Worm (Caenorhabditis elegans) whole organism, L3 larva: ENCODE results near the gene npl-4.1.

ENCODE experiments used
- ZK546.5 ChIP-seq: sonication (generic microtip); optimal IDR thresholded peaks from 2 replicates; lab custom pipeline; 2017; ENCODE audit warnings: missing biosample characterization, missing genetic modification characterization
- ama-1 ChIP-seq: fragments of 150-350 bp; optimal IDR thresholded peaks from 2 replicates; lab custom pipeline; 2018
- ceh-16 ChIP-seq: sonication (generic microtip); optimal IDR thresholded peaks from 2 replicates; lab custom pipeline; 2017; ENCODE audit warnings: missing biosample characterization, missing genetic modification characterization
- ceh-82 ChIP-seq: fragments of 150-350 bp; optimal IDR thresholded peaks from 2 replicates; lab custom pipeline; 2014; ENCODE audit warnings: missing biosample characterization, missing genetic modification characterization
- ceh-9 ChIP-seq: sonication (generic microtip); optimal IDR thresholded peaks from 2 replicates; lab custom pipeline; 2018; ENCODE audit warnings: missing biosample characterization, missing genetic modification characterization
- egl-27 ChIP-seq: sonication (generic microtip); optimal IDR thresholded peaks from 4 replicates; lab custom pipeline; 2017; ENCODE audit warnings: missing biosample characterization, missing genetic modification reagents, missing genetic modification characterization
- egl-5 ChIP-seq: fragments of 150-350 bp; optimal IDR thresholded peaks from 2 replicates; lab custom pipeline; 2017; ENCODE audit warnings: missing biosample characterization, missing genetic modification reagents, missing genetic modification characterization, inconsistent platforms
- elt-3 ChIP-seq, 3 experiments: fragments of 150-350 bp in 1 of 3; sonication (generic microtip) in 2 of 3; optimal IDR thresholded peaks; 2 replicates in 2 of 3; 4 replicates in 1 of 3; lab custom pipeline; 2014 to 2017; ENCODE audit warnings: missing biosample characterization in 3 of 3, missing genetic modification characterization in 3 of 3
- fkh-10 ChIP-seq: sonication (generic microtip); optimal IDR thresholded peaks from 2 replicates; lab custom pipeline; 2017; ENCODE audit warnings: missing biosample characterization, missing genetic modification reagents, missing genetic modification characterization
- fkh-2 ChIP-seq: fragments of 150-350 bp; optimal IDR thresholded peaks from 2 replicates; lab custom pipeline; 2014; ENCODE audit warnings: missing biosample characterization, missing genetic modification reagents, missing genetic modification characterization
- fos-1 ChIP-seq: fragments of 150-350 bp; optimal IDR thresholded peaks from 2 replicates; lab custom pipeline; 2014; ENCODE audit warnings: missing biosample characterization, missing genetic modification characterization
- hmg-11 ChIP-seq: sonication (generic microtip); optimal IDR thresholded peaks from 2 replicates; lab custom pipeline; 2016; ENCODE audit warnings: missing genetic modification characterization, missing compliant biosample characterization
- lin-15B ChIP-seq: fragments of 150-350 bp; optimal IDR thresholded peaks from 2 replicates; lab custom pipeline; 2014; ENCODE audit warnings: missing biosample characterization, missing genetic modification characterization
- lin-39 ChIP-seq: fragments of 150-350 bp; optimal IDR thresholded peaks from 2 replicates; lab custom pipeline; 2018; ENCODE audit warnings: missing biosample characterization, missing genetic modification reagents, missing genetic modification characterization
- lsy-12 ChIP-seq: sonication (generic microtip); optimal IDR thresholded peaks from 2 replicates; lab custom pipeline; 2016; ENCODE audit warnings: mild to moderate bottlenecking, missing genetic modification characterization, missing compliant biosample characterization
- mdl-1 ChIP-seq: fragments of 150-350 bp; optimal IDR thresholded peaks from 2 replicates; lab custom pipeline; 2014; ENCODE audit warnings: missing biosample characterization, missing genetic modification characterization
- mml-1 ChIP-seq: fragments of 150-350 bp; sonication (generic microtip); optimal IDR thresholded peaks from 3 replicates; lab custom pipeline; 2014; ENCODE audit warnings: missing biosample characterization, missing genetic modification characterization
- nhr-11 ChIP-seq: fragments of 150-350 bp; optimal IDR thresholded peaks from 2 replicates; lab custom pipeline; 2014; ENCODE audit warnings: missing biosample characterization, missing genetic modification characterization
- nhr-23 ChIP-seq: fragments of 150-350 bp; optimal IDR thresholded peaks from 2 replicates; lab custom pipeline; 2014; ENCODE audit warnings: missing biosample characterization, missing genetic modification reagents, missing genetic modification characterization
- nhr-237 ChIP-seq: fragments of 150-350 bp; optimal IDR thresholded peaks from 2 replicates; lab custom pipeline; 2014; ENCODE audit warnings: missing biosample characterization, missing genetic modification characterization
- nhr-28 ChIP-seq: fragments of 150-350 bp; optimal IDR thresholded peaks from 2 replicates; lab custom pipeline; 2014; ENCODE audit warnings: missing biosample characterization, missing genetic modification characterization
- nhr-43 ChIP-seq: sonication (generic microtip); optimal IDR thresholded peaks from 2 replicates; lab custom pipeline; 2016; ENCODE audit warnings: mild to moderate bottlenecking, missing genetic modification characterization, missing compliant biosample characterization; ENCODE audit not compliant: poor library complexity, severe bottlenecking
- nhr-67 ChIP-seq: fragments of 150-350 bp; optimal IDR thresholded peaks from 2 replicates; lab custom pipeline; 2014; ENCODE audit warnings: missing biosample characterization, missing genetic modification characterization
- nhr-76 ChIP-seq: fragments of 150-350 bp; sonication (generic microtip); optimal IDR thresholded peaks from 5 replicates; lab custom pipeline; 2014; ENCODE audit warnings: missing biosample characterization, missing genetic modification characterization
- pha-4 ChIP-seq: fragments of 150-350 bp; optimal IDR thresholded peaks from 2 replicates; lab custom pipeline; 2014; ENCODE audit warnings: missing biosample characterization, missing genetic modification reagents, missing genetic modification characterization
- pqm-1 ChIP-seq: fragments of 150-350 bp; optimal IDR thresholded peaks from 2 replicates; lab custom pipeline; 2017; ENCODE audit warnings: missing biosample characterization, missing genetic modification characterization, inconsistent platforms
- skn-1 ChIP-seq: fragments of 150-350 bp; optimal IDR thresholded peaks from 2 replicates; lab custom pipeline; 2014; ENCODE audit warnings: missing biosample characterization, missing genetic modification characterization
- snpc-4 ChIP-seq: fragments of 150-350 bp; optimal IDR thresholded peaks from 2 replicates; lab custom pipeline; 2014; ENCODE audit warnings: missing biosample characterization, missing genetic modification characterization
- tbx-2 ChIP-seq: sonication (generic microtip); optimal IDR thresholded peaks from 2 replicates; lab custom pipeline; 2016; ENCODE audit warnings: mild to moderate bottlenecking, missing genetic modification characterization, missing compliant biosample characterization
- unc-39 ChIP-seq: sonication (generic microtip); optimal IDR thresholded peaks from 4 replicates; lab custom pipeline; 2017; ENCODE audit warnings: missing biosample characterization, missing genetic modification characterization
- ztf-4 ChIP-seq: fragments of 150-350 bp; optimal IDR thresholded peaks from 2 replicates; lab custom pipeline; 2014; ENCODE audit warnings: missing biosample characterization, missing genetic modification characterization

npl-4.1 gene

ce11 chrII:5649236-5650004 lies 18.3 kb downstream of the npl-4.1 start, which contains the start of the genes sam-4, F59E12.17 and zyg-1 (continued):
- TF ChIP-seq snpc-4 (tag; lab: Kevin White, UChicago), result no peak
- TF ChIP-seq pha-4, result peak; percentile 87
- no peak for TF ChIP-seq nhr-11 (tag; lab: Kevin White, UChicago)
- no peak for TF ChIP-seq nhr-28
- no peak for TF ChIP-seq unc-39
- no peak for TF ChIP-seq ama-1 (lab: Kevin White, UChicago)
- peak; percentile 74 for TF ChIP-seq lin-39
- TF ChIP-seq ceh-16 (tag; lab: Kevin White, UChicago), result no peak
- TF ChIP-seq nhr-67, result no peak
- TF ChIP-seq mdl-1 (tag; lab: Kevin White, UChicago), result no peak
- no peak for TF ChIP-seq elt-3 (tag; optimal IDR thresholded peaks at IDR 0.05; lab: Kevin White, UChicago)
- TF ChIP-seq egl-5 (tag; lab: Kevin White, UChicago), result peak; percentile 63
- TF ChIP-seq pqm-1 (tag; lab: Kevin White, UChicago), result peak; percentile 18
- TF ChIP-seq nhr-43 (tag; lab: Kevin White, UChicago), result peak; percentile 6
- TF ChIP-seq mml-1 (tag; lab: Kevin White, UChicago), result no peak
- no peak for TF ChIP-seq tbx-2 (tag; lab: Kevin White, UChicago)
- peak; percentile 35 for TF ChIP-seq hmg-11 (tag; lab: Kevin White, UChicago)
- TF ChIP-seq nhr-76 (tag; lab: Kevin White, UChicago), result no peak
- peak; percentile 95 for TF ChIP-seq lin-15B (tag; lab: Kevin White, UChicago)

DNA sequence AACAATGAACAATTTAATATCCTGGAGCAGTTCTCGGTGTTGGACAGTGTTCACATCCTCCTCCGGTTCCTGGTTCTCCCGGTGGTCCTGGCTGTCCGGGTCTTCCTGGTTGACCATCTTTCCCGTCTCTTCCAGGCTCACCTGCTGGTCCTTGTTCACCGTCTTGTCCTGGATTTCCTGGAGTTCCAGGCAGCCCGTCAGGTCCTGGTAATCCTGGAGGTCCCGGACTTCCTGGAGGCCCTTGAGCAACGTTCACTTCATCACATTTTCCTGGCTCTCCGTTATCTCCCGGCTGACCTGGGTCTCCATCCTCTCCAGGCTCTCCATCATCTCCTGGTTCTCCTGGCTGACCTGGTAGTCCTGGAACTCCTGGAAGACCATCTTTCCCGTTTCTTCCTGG lies 20.3 kb downstream of the npl-4.1 start:
- no peak for TF ChIP-seq fos-1 (tag; lab: Kevin White, UChicago)

DNA sequence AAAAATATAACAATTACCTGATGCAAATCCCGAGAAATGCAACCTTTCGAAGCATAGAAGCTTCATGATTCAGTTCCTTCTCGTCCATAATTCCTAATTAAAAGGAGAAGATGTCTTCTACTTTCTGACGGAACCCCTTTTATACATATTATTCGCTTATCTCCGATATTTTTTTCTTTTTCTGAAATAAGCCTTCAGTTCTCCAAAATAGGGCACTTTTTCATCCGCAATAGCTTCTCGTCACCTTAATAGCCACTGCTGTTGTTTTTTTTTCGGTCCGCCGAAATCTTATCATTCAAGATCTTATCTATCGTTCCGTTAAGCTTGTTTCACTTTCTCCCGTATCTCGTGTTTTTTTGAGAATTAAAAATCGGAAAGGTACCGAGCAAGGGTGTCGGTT lies 21.2 kb downstream of the npl-4.1 start, which contains the start of gene bli-2:
TSS of gene bli-2 (minus strand) at position 101 of the 400 bp plus-strand sequence.
- TF ChIP-seq ceh-9 (tag; lab: Kevin White, UChicago) (no peak), fkh-10 (no peak), nhr-28 (no peak), nhr-237 (tag; lab: Kevin White, UChicago) (no peak), egl-27 (no peak), tbx-2 (tag; lab: Kevin White, UChicago) (no peak), ztf-4 (tag; lab: Kevin White, UChicago) (no peak), lsy-12 (tag; lab: Kevin White, UChicago) (no peak), ZK546.5 (tag; lab: Kevin White, UChicago) (no peak), skn-1 (tag; lab: Kevin White, UChicago) (no peak), ama-1 (lab: Kevin White, UChicago) (no peak), lin-15B (tag; lab: Kevin White, UChicago) (no peak)

DNA sequence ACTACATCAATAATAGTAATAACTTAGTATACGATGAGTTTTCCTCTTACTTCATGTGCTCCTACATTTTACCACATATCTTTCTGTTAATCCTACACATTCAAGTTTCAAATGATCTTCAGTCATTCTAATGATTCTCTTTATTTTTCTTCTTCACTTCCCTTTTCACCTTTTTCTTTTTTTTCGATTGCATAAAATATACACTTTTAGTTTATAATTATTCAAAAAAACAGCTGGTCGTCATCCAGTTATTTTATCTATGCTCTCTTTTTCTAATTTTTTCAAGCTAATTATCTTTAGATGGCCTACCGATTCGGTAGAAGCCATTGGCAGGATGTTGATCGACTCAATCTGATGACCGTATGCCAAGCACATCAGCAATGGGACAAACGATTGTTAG lies 23.1 kb downstream of the npl-4.1 start, which contains the start of gene F59E12.1:
TSS of gene F59E12.1 (plus strand) at position 301 of the 400 bp plus-strand sequence.
- TF ChIP-seq ceh-82 (tag; lab: Kevin White, UChicago) (no peak), tbx-2 (tag; lab: Kevin White, UChicago) (no peak), nhr-23 (tag; lab: Kevin White, UChicago) (no peak), nhr-43 (tag; lab: Kevin White, UChicago) (no peak), nhr-11 (tag; lab: Kevin White, UChicago) (no peak)

ce11 chrII:5659675-5660074 lies 28.5 kb downstream of the npl-4.1 start, which contains the start of gene fut-3:
fut-3 (minus strand) TSS chrII:5659775.
- TF ChIP-seq tbx-2 (tag; lab: Kevin White, UChicago) (no peak), nhr-76 (tag; lab: Kevin White, UChicago) (no peak), mdl-1 (tag; lab: Kevin White, UChicago) (no peak), fkh-2 (tag; lab: Kevin White, UChicago) (no peak), unc-39 (no peak), nhr-43 (tag; lab: Kevin White, UChicago) (no peak), fkh-10 (no peak), mml-1 (tag; lab: Kevin White, UChicago) (no peak)
- TF ChIP-seq, all 47 proteins: peak for 0
